Worm (Caenorhabditis elegans) whole organism, L2 larva: ENCODE data around the gene C01G12.5.

Experiments used
- ceh-16 ChIP-seq: fragments of 150-350 bp; optimal IDR thresholded peaks from 2 replicates; lab custom pipeline; 2014; ENCODE audit warnings: missing biosample characterization, missing genetic modification characterization
- elt-1 ChIP-seq: fragments of 150-350 bp; optimal IDR thresholded peaks from 2 replicates; lab custom pipeline; 2014; ENCODE audit warnings: missing biosample characterization, missing genetic modification characterization
- nhr-77 ChIP-seq: fragments of 150-350 bp; optimal IDR thresholded peaks from 2 replicates; lab custom pipeline; 2014; ENCODE audit warnings: missing biosample characterization, missing genetic modification characterization
- unc-39 ChIP-seq: fragments of 150-350 bp; optimal IDR thresholded peaks from 2 replicates; lab custom pipeline; 2014; ENCODE audit warnings: missing biosample characterization, missing genetic modification characterization
- ztf-11 ChIP-seq: sonication (generic microtip); optimal IDR thresholded peaks from 2 replicates; lab custom pipeline; 2017; ENCODE audit warnings: missing biosample characterization, missing genetic modification characterization

ce11 chrII:14570541-14571160 lies 16.7 kb downstream of the C01G12.5 start:
- TF ChIP-seq nhr-77 (tag; lab: Kevin White, UChicago) (no peak), ceh-16 (tag; lab: Kevin White, UChicago) (no peak), ztf-11 (tag; lab: Kevin White, UChicago) (no peak), unc-39 (no peak), elt-1 (tag; lab: Kevin White, UChicago) (no peak)
